ENCODE assay signal across 1 fruit fly cellular context in genomic region chrX:11561450-11562040, dm6.
A peak's percentile ranks its signal among the peaks of the same experiment; 100 is the strongest.
TF ChIP-seq lines count a peak whose summit lies in the region.

Gene PGRP-SA (plus strand): TSS chrX:11561643.

TF ChIP-seq in whole organism, prepupa, 60 proteins besides CTCF, POLR2A, EP300 and RAD21 (continued from another document):
- TF ChIP-seq CG7368 (GFP tag; optimal IDR thresholded peaks at IDR 0.05; lab: Kevin White, UChicago), result no peak
- no peak for TF ChIP-seq Hr4 (GFP tag; optimal IDR thresholded peaks at IDR 0.05; lab: Kevin White, UChicago)
- no peak for TF ChIP-seq CG15336 (GFP tag; IDR thresholded peaks at IDR 0.05; lab: Robert Waterston, UW)
- TF ChIP-seq cyc (GFP tag; optimal IDR thresholded peaks at IDR 0.05; lab: Kevin White, UChicago), result no peak
- TF ChIP-seq Gug (GFP tag; IDR thresholded peaks at IDR 0.05; lab: Robert Waterston, UW), result no peak
- TF ChIP-seq svp (GFP tag; lab: Kevin White, UChicago), result peak; percentile 66
- TF ChIP-seq fd59A (GFP tag; optimal IDR thresholded peaks at IDR 0.05; lab: Kevin White, UChicago), result no peak
